Worm (Caenorhabditis elegans): ENCODE measurements around the gene C29E4.10.

DNA sequence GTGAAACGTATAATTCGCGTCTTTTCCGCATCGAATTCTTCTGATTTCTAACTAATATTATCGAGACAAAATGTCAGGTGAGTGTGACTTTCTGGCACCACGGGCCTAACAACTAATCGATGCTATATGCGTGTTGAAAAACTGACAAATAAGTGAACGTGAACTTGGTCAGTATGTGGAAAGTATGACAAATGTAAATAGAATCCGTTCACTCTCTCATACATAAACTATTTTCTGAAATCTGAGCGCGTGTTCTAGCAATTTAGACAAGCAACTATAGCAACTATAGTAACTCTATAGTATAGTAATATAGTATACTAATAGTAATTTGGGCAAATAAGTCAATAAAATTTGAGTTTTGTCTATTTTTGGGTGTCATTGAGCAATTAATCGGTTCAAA, 45.3 kb upstream of the C29E4.10 start:
- TF ChIP-seq elt-3 (tag; optimal IDR thresholded peaks at IDR 0.05): no peak
- TF ChIP-seq nhr-12 (tag; optimal IDR thresholded peaks at IDR 0.05): no peak

Data from whole organism, mixed stage, embryonic.